Fruit fly (Drosophila melanogaster) whole organism, embryonic: ENCODE measurements around the gene stac.
A peak's percentile ranks its signal among the peaks of the same experiment; 100 is the strongest.

Experiments
- BEAF-32 ChIP-seq: fragments of 200-800 bp; sonication (Bioruptor generic); optimal IDR thresholded peaks from 3 replicates; lab custom pipeline; 2017; ENCODE audit warnings: missing biosample characterization, missing genetic modification characterization, mild to moderate bottlenecking, moderate library complexity, missing genetic modification reagents
- Bteb2 ChIP-seq: fragments of 200-800 bp; sonication (Bioruptor generic); optimal IDR thresholded peaks from 2 replicates; lab custom pipeline; 2016; ENCODE audit warnings: missing biosample characterization, missing genetic modification characterization
- CG10267 ChIP-seq: fragments of 200-800 bp; sonication (Bioruptor generic); optimal IDR thresholded peaks from 2 replicates; lab custom pipeline; 2018; ENCODE audit warnings: missing biosample characterization, mild to moderate bottlenecking, missing genetic modification characterization, moderate library complexity
- CG13287 ChIP-seq: fragments of 200-800 bp; sonication (Bioruptor generic); IDR thresholded peaks from 2 replicates; pipeline ENCODE4 v1.3.6; 2022; ENCODE audit warnings: missing biosample characterization, missing genetic modification characterization; ENCODE audit not compliant: partially characterized antibody
- CG14667 ChIP-seq: fragments of 200-800 bp; sonication (Bioruptor generic); IDR thresholded peaks from 2 replicates; pipeline ENCODE4 v1.3.6; 2022; ENCODE audit warnings: missing biosample characterization, missing genetic modification characterization
- CG14710 ChIP-seq: fragments of 200-800 bp; sonication (Bioruptor generic); optimal IDR thresholded peaks from 3 replicates; lab custom pipeline; 2019; ENCODE audit warnings: missing biosample characterization, mild to moderate bottlenecking, missing genetic modification characterization, moderate library complexity
- CG15601 ChIP-seq: fragments of 200-800 bp; sonication (Bioruptor generic); optimal IDR thresholded peaks from 3 replicates; lab custom pipeline; 2019; ENCODE audit warnings: missing biosample characterization, mild to moderate bottlenecking, missing genetic modification characterization, moderate library complexity
- CG1602 ChIP-seq: fragments of 200-800 bp; sonication (Bioruptor generic); optimal IDR thresholded peaks from 3 replicates; lab custom pipeline; 2016; ENCODE audit warnings: missing biosample characterization, missing genetic modification characterization
- CG2889 ChIP-seq: fragments of 200-800 bp; sonication (Bioruptor generic); IDR thresholded peaks from 3 replicates; pipeline ENCODE4 v1.3.6; 2022; ENCODE audit warnings: missing biosample characterization, missing genetic modification characterization
- CG30020 ChIP-seq: fragments of 200-800 bp; optimal IDR thresholded peaks from 2 replicates; lab custom pipeline; 2019; ENCODE audit warnings: missing biosample characterization, mild to moderate bottlenecking, missing genetic modification characterization, moderate library complexity
- CG3281 ChIP-seq: fragments of 200-800 bp; sonication (Bioruptor generic); optimal IDR thresholded peaks from 3 replicates; lab custom pipeline; 2017; ENCODE audit warnings: missing biosample characterization, mild to moderate bottlenecking, missing genetic modification characterization
- CG33213 ChIP-seq: fragments of 200-800 bp; sonication (Bioruptor generic); optimal IDR thresholded peaks from 3 replicates; lab custom pipeline; 2016; ENCODE audit warnings: missing biosample characterization, missing genetic modification characterization
- CG4617 ChIP-seq: fragments of 200-800 bp; sonication (Bioruptor generic); optimal IDR thresholded peaks from 3 replicates; lab custom pipeline; 2016; ENCODE audit warnings: missing biosample characterization, missing genetic modification characterization, borderline replicate concordance
- CG6272 ChIP-seq: fragments of 200-800 bp; sonication (Bioruptor generic); IDR thresholded peaks from 2 replicates; pipeline ENCODE4 v1.3.6; 2022; ENCODE audit warnings: missing biosample characterization, missing genetic modification characterization
- CG8944 ChIP-seq: fragments of 200-800 bp; sonication (Bioruptor generic); optimal IDR thresholded peaks from 3 replicates; lab custom pipeline; 2016; ENCODE audit warnings: missing biosample characterization, missing genetic modification characterization
- CG9797 ChIP-seq: fragments of 200-800 bp; sonication (Bioruptor generic); optimal IDR thresholded peaks from 3 replicates; lab custom pipeline; 2018; ENCODE audit warnings: missing biosample characterization, mild to moderate bottlenecking, missing genetic modification characterization
- Dll ChIP-seq: fragments of 200-800 bp; sonication (Bioruptor generic); IDR thresholded peaks from 4 replicates; pipeline ENCODE4 v1.3.6; 2022; ENCODE audit warnings: missing biosample characterization, missing genetic modification characterization; ENCODE audit not compliant: partially characterized antibody
- HmgD ChIP-seq: fragments of 200-800 bp; sonication (Bioruptor generic); optimal IDR thresholded peaks from 3 replicates; lab custom pipeline; 2016; ENCODE audit warnings: missing biosample characterization, missing genetic modification characterization
- MBD-R2 ChIP-seq: fragments of 200-800 bp; sonication (Bioruptor generic); IDR thresholded peaks from 2 replicates; pipeline ENCODE4 v1.3.6; 2022; ENCODE audit warnings: missing biosample characterization, missing genetic modification characterization
- Pdp1 ChIP-seq, 2 experiments: fragments of 200-800 bp; sonication (Bioruptor generic); optimal IDR thresholded peaks; 3 replicates each; lab custom pipeline; 2016; ENCODE audit warnings: missing biosample characterization in 2 of 2, missing genetic modification characterization in 2 of 2, mild to moderate bottlenecking in 1 of 2, moderate library complexity in 1 of 2
- Trl ChIP-seq, 3 experiments: fragments of >200 bp in 2 of 3; fragments of 200-800 bp in 1 of 3; sonication (Bioruptor generic) in 1 of 3; optimal IDR thresholded peaks; 2 replicates in 1 of 3; 3 replicates in 2 of 3; lab custom pipeline; 2016 to 2017; ENCODE audit warnings: missing biosample characterization in 1 of 3, missing genetic modification characterization in 1 of 3
- Vsx1 ChIP-seq: fragments of 200-800 bp; sonication (Bioruptor generic); optimal IDR thresholded peaks from 2 replicates; lab custom pipeline; 2017; ENCODE audit warnings: missing biosample characterization, mild to moderate bottlenecking, missing genetic modification characterization, missing genetic modification reagents
- YL-1 ChIP-seq: fragments of 200-800 bp; sonication (Bioruptor generic); optimal IDR thresholded peaks from 3 replicates; lab custom pipeline; 2017; ENCODE audit warnings: missing biosample characterization, mild to moderate bottlenecking, missing genetic modification characterization
- amos ChIP-seq: fragments of 200-800 bp; sonication (Bioruptor generic); IDR thresholded peaks from 2 replicates; pipeline ENCODE4 v1.3.6; 2022; ENCODE audit warnings: missing biosample characterization, missing genetic modification characterization; ENCODE audit not compliant: partially characterized antibody
- bbx ChIP-seq: fragments of 200-800 bp; sonication (Bioruptor generic); IDR thresholded peaks from 2 replicates; pipeline ENCODE4 v1.3.6; 2022; ENCODE audit warnings: missing biosample characterization, missing genetic modification characterization; ENCODE audit not compliant: partially characterized antibody
- dysf ChIP-seq: fragments of 200-800 bp; sonication (Bioruptor generic); IDR thresholded peaks from 3 replicates; pipeline ENCODE4 v1.3.6; 2022; ENCODE audit warnings: missing biosample characterization, missing genetic modification characterization
- eve ChIP-seq, 2 experiments: fragments of >200 bp; optimal IDR thresholded peaks; 2 replicates each; lab custom pipeline; 2017; ENCODE audit warnings: missing biosample characterization in 2 of 2, missing genetic modification characterization in 2 of 2
- fd64A ChIP-seq: fragments of 200-800 bp; sonication (Bioruptor generic); optimal IDR thresholded peaks from 3 replicates; lab custom pipeline; 2018; ENCODE audit warnings: missing biosample characterization, mild to moderate bottlenecking, missing genetic modification characterization
- gfzf ChIP-seq: fragments of 200-800 bp; sonication (Bioruptor generic); optimal IDR thresholded peaks from 2 replicates; lab custom pipeline; 2016; ENCODE audit warnings: missing biosample characterization, mild to moderate bottlenecking, missing genetic modification characterization, moderate library complexity
- gro ChIP-seq: fragments of 200-800 bp; sonication (Bioruptor generic); optimal IDR thresholded peaks from 2 replicates; lab custom pipeline; 2016; ENCODE audit warnings: missing biosample characterization, missing genetic modification characterization
- jing ChIP-seq: fragments of 200-800 bp; sonication (Bioruptor generic); optimal IDR thresholded peaks from 2 replicates; lab custom pipeline; 2018; ENCODE audit warnings: missing biosample characterization, mild to moderate bottlenecking, missing genetic modification characterization
- kni ChIP-seq: fragments of 200-800 bp; sonication (Bioruptor generic); optimal IDR thresholded peaks from 3 replicates; lab custom pipeline; 2017; ENCODE audit warnings: mild to moderate bottlenecking, missing biosample characterization, missing genetic modification reagents, missing genetic modification characterization
- mld ChIP-seq: fragments of 200-800 bp; sonication (Bioruptor generic); IDR thresholded peaks from 3 replicates; pipeline ENCODE4 v1.3.6; 2022; ENCODE audit warnings: missing biosample characterization, missing genetic modification characterization; ENCODE audit not compliant: partially characterized antibody
- onecut ChIP-seq: fragments of 200-800 bp; sonication (Bioruptor generic); IDR thresholded peaks from 2 replicates; pipeline ENCODE4 v1.3.6; 2022; ENCODE audit warnings: missing biosample characterization, missing genetic modification characterization
- ranshi ChIP-seq: fragments of 200-800 bp; sonication (Bioruptor generic); IDR thresholded peaks from 2 replicates; pipeline ENCODE4 v1.3.6; 2022; ENCODE audit warnings: missing biosample characterization, missing genetic modification characterization
- row ChIP-seq: fragments of 200-800 bp; sonication (Bioruptor generic); IDR thresholded peaks from 3 replicates; pipeline ENCODE4 v1.3.6; 2022; ENCODE audit warnings: missing biosample characterization, missing genetic modification characterization
- scrt ChIP-seq: fragments of 200-800 bp; sonication (Bioruptor generic); optimal IDR thresholded peaks from 2 replicates; lab custom pipeline; 2018; ENCODE audit warnings: missing biosample characterization, mild to moderate bottlenecking, missing genetic modification characterization, moderate library complexity
- slou ChIP-seq: fragments of 200-800 bp; sonication (Bioruptor generic); optimal IDR thresholded peaks from 3 replicates; lab custom pipeline; 2016; ENCODE audit warnings: missing biosample characterization, missing genetic modification characterization
- stwl ChIP-seq: fragments of 200-800 bp; sonication (Bioruptor generic); optimal IDR thresholded peaks from 3 replicates; lab custom pipeline; 2018; ENCODE audit warnings: missing biosample characterization, mild to moderate bottlenecking, missing genetic modification characterization, moderate library complexity
- trem ChIP-seq: fragments of 200-800 bp; optimal IDR thresholded peaks from 3 replicates; lab custom pipeline; 2019; ENCODE audit warnings: missing biosample characterization, mild to moderate bottlenecking, missing genetic modification characterization, moderate library complexity
- tup ChIP-seq: fragments of 200-800 bp; sonication (Bioruptor generic); optimal IDR thresholded peaks from 2 replicates; lab custom pipeline; 2016; ENCODE audit warnings: missing biosample characterization, mild to moderate bottlenecking, missing genetic modification characterization, moderate library complexity
- zen2 ChIP-seq: fragments of 200-800 bp; sonication (Bioruptor generic); IDR thresholded peaks from 3 replicates; pipeline ENCODE4 v1.3.6; 2022; ENCODE audit warnings: missing biosample characterization, missing genetic modification characterization; ENCODE audit not compliant: partially characterized antibody

The stac gene

DNA sequence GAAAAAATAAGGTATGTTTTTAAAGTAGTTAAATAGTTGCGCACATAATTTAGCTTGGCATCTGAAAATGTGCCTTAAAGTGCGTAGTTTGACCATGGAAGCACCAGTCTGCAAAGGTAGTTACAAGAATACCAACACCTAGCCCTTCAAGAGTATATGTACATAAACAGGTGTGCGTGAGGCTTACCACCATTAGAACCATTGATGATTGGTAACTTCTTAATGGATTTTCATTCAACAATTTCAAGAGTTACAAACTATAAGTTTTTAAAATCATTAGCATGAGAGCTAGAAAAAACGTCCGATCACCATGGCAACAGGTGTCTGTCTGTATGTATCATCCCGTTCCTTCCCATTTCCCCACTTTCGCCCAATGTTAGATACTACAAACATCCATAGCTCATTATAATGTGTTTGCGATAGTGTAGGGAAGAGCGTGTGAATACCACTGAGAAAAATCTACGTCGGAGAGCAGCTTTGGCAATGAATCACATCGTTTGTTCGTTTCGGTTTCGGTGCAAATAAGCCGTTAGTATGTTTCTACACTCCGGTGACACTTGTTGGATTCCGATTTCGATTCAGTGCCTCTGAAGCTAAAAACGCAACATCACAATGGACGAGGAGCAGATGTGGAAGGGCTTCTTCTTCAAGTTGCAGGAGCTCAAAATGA, 537 bp downstream of the stac start (continued):
- TF ChIP-seq Trl (optimal IDR thresholded peaks at IDR 0.05; lab: Kevin White, UChicago) (peak in 1 of 2 experiments; percentile 35), Trl (GFP tag; optimal IDR thresholded peaks at IDR 0.05; lab: Kevin White, UChicago) (no peak), eve (GFP tag; optimal IDR thresholded peaks at IDR 0.05; lab: Kevin White, UChicago) (peak in 1 of 2 experiments; percentile 69), CG15601 (tag; lab: Kevin White, UChicago) (no peak), HmgD (no peak), kni (no peak)

DNA sequence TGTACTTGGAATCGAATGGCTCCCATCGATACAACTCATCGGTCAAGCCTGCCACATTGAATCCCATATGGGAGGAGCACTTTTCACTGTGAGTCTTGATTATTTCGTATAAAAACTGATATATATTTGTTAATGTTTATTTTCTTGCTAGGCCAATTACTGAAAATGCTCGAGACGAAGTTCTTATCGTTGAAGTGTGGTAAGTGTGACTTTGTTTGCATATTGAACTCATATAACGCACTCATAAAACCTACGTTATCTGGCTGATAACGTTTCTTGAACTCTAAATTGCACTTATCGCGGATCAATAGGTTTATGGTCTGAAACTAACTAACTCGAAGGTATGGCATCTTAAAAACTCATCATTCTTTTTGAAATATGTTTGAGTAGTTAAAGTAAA, 4.4 kb downstream of the stac start:
- peak in 1 of 2 experiments; percentile 54 for TF ChIP-seq Pdp1 (GFP tag; optimal IDR thresholded peaks at IDR 0.05; lab: Kevin White, UChicago)
- TF ChIP-seq Vsx1, result peak; percentile 71
- TF ChIP-seq CG1602 (GFP tag; lab: Kevin White, UChicago), result no peak

DNA sequence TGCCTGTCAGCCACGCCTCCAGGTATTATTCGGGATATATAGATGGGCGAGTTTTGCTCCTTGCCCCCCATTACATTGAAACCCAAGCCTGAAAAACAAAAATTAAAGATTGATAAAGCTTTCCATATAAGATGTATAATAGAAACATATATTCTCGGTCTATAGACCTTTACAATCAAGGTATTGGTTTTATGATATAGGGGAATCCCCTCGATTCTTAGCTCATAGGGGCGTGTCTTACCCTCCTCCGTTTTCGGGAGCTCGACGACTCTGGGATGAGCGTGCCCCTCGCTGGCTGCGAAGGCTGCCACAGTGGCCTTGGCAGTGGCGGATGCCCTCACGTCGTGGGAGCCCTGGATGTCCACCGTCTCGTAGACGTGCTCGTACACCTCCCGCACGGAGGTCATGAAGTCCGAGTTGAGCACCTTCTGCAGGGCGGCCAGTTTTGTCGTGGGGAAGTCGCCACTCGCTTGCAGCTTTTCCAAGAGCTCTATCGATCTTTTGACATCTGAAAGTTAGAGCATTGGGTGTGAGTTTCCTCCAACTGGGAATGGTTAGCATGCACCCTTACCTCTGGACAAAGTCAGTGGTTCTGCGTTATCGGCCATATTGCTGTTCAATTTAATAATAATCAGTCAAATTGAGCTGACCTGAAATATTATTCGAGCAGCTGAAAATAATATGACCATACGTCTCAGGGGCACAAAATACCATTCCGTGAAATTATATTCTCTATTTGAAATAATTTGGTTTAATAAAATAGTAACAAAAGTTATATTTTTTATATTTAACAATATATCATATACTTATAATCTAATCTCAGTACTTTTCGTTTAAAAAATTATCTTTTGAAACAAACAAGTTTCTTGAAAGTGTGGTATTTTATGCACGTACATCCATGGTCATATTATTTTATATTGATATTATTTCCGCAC, 9.1 kb downstream of the stac start, which contains the start of the genes veli and PQBP1:
TSS of gene veli (minus strand) at position 685 of the 935 bp plus-strand sequence.
TSS of gene PQBP1 (plus strand) at position 885 of the 935 bp plus-strand sequence.
- TF ChIP-seq CG30020 (peak; percentile 50), CG14710 (tag; lab: Kevin White, UChicago) (peak; percentile 50), zen2 (no peak), bbx (peak; percentile 17; the same call in 1 of the 2 replicates), stwl (tag; lab: Kevin White, UChicago) (peak; percentile 36), row (GFP tag; lab: Robert Waterston, UW) (peak; percentile 73), slou (no peak), gfzf (GFP tag; lab: Kevin White, UChicago) (peak; percentile 52), scrt (no peak), trem (tag; lab: Kevin White, UChicago) (peak; percentile 85), Dll (peak; percentile 33; the same call in 2 of the 4 replicates), CG13287 (GFP tag; lab: Robert Waterston, UW) (peak; percentile 30; the same call in 1 of the 2 replicates), CG10267 (tag; lab: Kevin White, UChicago) (peak; percentile 42), BEAF-32 (peak; percentile 4), ranshi (GFP tag; lab: Robert Waterston, UW) (no peak), onecut (GFP tag; lab: Robert Waterston, UW) (peak; percentile 61), gro (GFP tag; lab: Kevin White, UChicago) (no peak), YL-1 (GFP tag; lab: Kevin White, UChicago) (peak; percentile 12), CG6272 (GFP tag; lab: Robert Waterston, UW) (no peak), CG4617 (GFP tag; lab: Kevin White, UChicago) (peak; percentile 50), CG15601 (tag; lab: Kevin White, UChicago) (no peak), CG9797 (GFP tag; lab: Kevin White, UChicago) (peak; percentile 51), CG8944 (GFP tag; lab: Kevin White, UChicago) (no peak), CG2889 (GFP tag; lab: Robert Waterston, UW) (no peak), tup (GFP tag; lab: Kevin White, UChicago) (no peak), jing (GFP tag; lab: Kevin White, UChicago) (no peak), CG3281 (GFP tag; lab: Kevin White, UChicago) (no peak), CG33213 (GFP tag; lab: Kevin White, UChicago) (no peak), MBD-R2 (peak; percentile 41), Bteb2 (GFP tag; lab: Kevin White, UChicago) (no peak), fd64A (GFP tag; lab: Kevin White, UChicago) (no peak), amos (GFP tag; lab: Robert Waterston, UW) (0 out of 2 replicates have a peak, but pooled peaks have one; percentile 18), mld (GFP tag; lab: Robert Waterston, UW) (peak; percentile 12; the same call in 1 of the 3 replicates), dysf (GFP tag; lab: Robert Waterston, UW) (no peak), CG14667 (no peak)
